Worm (Caenorhabditis elegans): ENCODE data around the gene T01C3.3.
A peak's percentile ranks its signal among the peaks of the same experiment; 100 is the strongest.

DNA sequence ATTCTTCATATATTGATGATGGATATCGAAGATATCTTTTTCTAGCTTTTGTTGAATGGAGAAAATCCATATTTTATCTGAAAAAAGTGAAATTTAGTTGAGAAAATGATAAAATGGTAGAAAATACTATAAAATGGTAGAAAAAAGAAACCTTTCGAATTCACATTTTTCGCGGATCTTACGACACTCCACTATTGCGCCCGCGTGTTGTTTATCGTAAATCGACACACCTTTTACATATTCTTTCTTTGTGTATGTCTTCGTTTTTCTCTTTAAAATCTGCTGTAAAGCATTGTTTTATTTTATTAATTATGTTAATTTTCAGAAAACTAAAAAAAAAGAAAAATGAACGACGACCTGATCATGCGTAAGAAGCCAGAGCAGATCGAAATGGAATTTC is 1.6 kb downstream of the T01C3.3 start, which contains the start of the genes cdt-2 and T01C3.2:
- TF ChIP-seq mab-5 (tag; optimal IDR thresholded peaks at IDR 0.05) (no peak), elt-3 (tag; optimal IDR thresholded peaks at IDR 0.05) (no peak), sem-2 (GFP tag; optimal IDR thresholded peaks at IDR 0.05) (no peak), blmp-1 (tag; optimal IDR thresholded peaks at IDR 0.05) (no peak), cnd-1 (tag; optimal IDR thresholded peaks at IDR 0.05) (no peak), mep-1 (tag; optimal IDR thresholded peaks at IDR 0.05) (peak; percentile 28), snpc-4 (tag; optimal IDR thresholded peaks at IDR 0.05) (no peak), hlh-1 (tag; optimal IDR thresholded peaks at IDR 0.05) (no peak), pha-4 (tag; optimal IDR thresholded peaks at IDR 0.05) (no peak)
